Worm (Caenorhabditis elegans): ENCODE measurements around the gene F43G6.10.

DNA sequence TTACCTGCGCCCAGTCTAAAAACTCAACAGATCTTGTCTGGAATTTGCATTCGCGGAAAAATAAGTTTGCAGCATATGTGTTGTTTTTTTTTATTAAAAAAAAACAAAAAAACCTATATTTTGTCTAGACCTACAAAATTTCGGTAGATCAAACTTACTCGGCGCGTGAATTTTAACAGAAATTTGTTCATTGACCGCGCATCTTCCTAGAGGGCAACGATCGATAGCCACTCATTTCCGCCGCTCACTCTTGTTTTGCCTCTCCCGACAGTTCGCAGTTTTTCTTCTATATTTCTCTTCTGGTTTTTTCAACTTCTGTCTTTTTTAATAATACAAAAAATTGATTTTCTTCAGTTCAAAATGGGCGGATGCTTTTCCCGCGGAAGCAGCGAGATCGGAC is 1.3 kb downstream of the F43G6.10 start, which contains the start of gene F43G6.7:
- TF ChIP-seq che-1 (tag; optimal IDR thresholded peaks at IDR 0.05) = no peak
- TF ChIP-seq nfya-1 (tag; optimal IDR thresholded peaks at IDR 0.05) = no peak
- no peak for TF ChIP-seq unc-55 (GFP tag; optimal IDR thresholded peaks at IDR 0.05)
- TF ChIP-seq elt-2 (tag; optimal IDR thresholded peaks at IDR 0.05) = no peak
